Fruit fly (Drosophila melanogaster) whole organism, embryonic: ENCODE data around the gene CG42240.

Source experiments
- Atf-2 ChIP-seq: fragments of 200-800 bp; sonication (Bioruptor generic); optimal IDR thresholded peaks from 2 replicates; lab custom pipeline; 2016; ENCODE audit warnings: missing biosample characterization, missing genetic modification characterization
- CG10366 ChIP-seq: fragments of 200-800 bp; sonication (Bioruptor generic); IDR thresholded peaks from 2 replicates; pipeline ENCODE4 v1.3.6; 2022; ENCODE audit warnings: missing biosample characterization, missing genetic modification characterization
- CG10979 ChIP-seq: fragments of 200-800 bp; sonication (Bioruptor generic); optimal IDR thresholded peaks from 2 replicates; lab custom pipeline; 2018; ENCODE audit warnings: missing biosample characterization, mild to moderate bottlenecking, missing genetic modification characterization, moderate library complexity
- CG13894 ChIP-seq: fragments of 200-800 bp; sonication (Bioruptor generic); optimal IDR thresholded peaks from 3 replicates; lab custom pipeline; 2018; ENCODE audit warnings: missing biosample characterization, mild to moderate bottlenecking, missing genetic modification characterization, moderate library complexity
- CG14965 ChIP-seq: fragments of 200-800 bp; sonication (Bioruptor generic); optimal IDR thresholded peaks from 2 replicates; lab custom pipeline; 2016; ENCODE audit warnings: missing biosample characterization, missing genetic modification characterization, borderline replicate concordance
- CG18599 ChIP-seq: fragments of 200-800 bp; sonication (Bioruptor generic); optimal IDR thresholded peaks from 3 replicates; lab custom pipeline; 2017; ENCODE audit warnings: missing biosample characterization, missing genetic modification characterization, mild to moderate bottlenecking, moderate library complexity, missing genetic modification reagents
- CG2120 ChIP-seq: fragments of 200-800 bp; sonication (Bioruptor generic); optimal IDR thresholded peaks from 3 replicates; lab custom pipeline; 2016; ENCODE audit warnings: missing biosample characterization, missing genetic modification characterization
- CG31365 ChIP-seq: fragments of 200-800 bp; sonication (Bioruptor generic); optimal IDR thresholded peaks from 2 replicates; lab custom pipeline; 2018; ENCODE audit warnings: missing biosample characterization, mild to moderate bottlenecking, missing genetic modification characterization
- CG31441 ChIP-seq: fragments of 200-800 bp; sonication (Bioruptor generic); IDR thresholded peaks from 2 replicates; pipeline ENCODE4 v1.3.6; 2022; ENCODE audit warnings: missing biosample characterization, missing genetic modification characterization
- CG32772 ChIP-seq: fragments of 200-800 bp; sonication (Bioruptor generic); IDR thresholded peaks from 2 replicates; pipeline ENCODE4 v1.3.6; 2022; ENCODE audit warnings: missing biosample characterization, missing genetic modification characterization
- CG3281 ChIP-seq: fragments of 200-800 bp; sonication (Bioruptor generic); optimal IDR thresholded peaks from 3 replicates; lab custom pipeline; 2017; ENCODE audit warnings: missing biosample characterization, mild to moderate bottlenecking, missing genetic modification characterization
- CG43689 ChIP-seq: fragments of 200-800 bp; sonication (Bioruptor generic); IDR thresholded peaks from 2 replicates; pipeline ENCODE4 v1.3.6; 2022; ENCODE audit warnings: missing biosample characterization, missing genetic modification characterization
- CG6654 ChIP-seq: fragments of 200-800 bp; sonication (Bioruptor generic); optimal IDR thresholded peaks from 2 replicates; lab custom pipeline; 2017; ENCODE audit warnings: missing biosample characterization, mild to moderate bottlenecking, missing genetic modification characterization
- CG6791 ChIP-seq: fragments of 200-800 bp; sonication (Bioruptor generic); IDR thresholded peaks from 3 replicates; pipeline ENCODE4 v1.3.6; 2022; ENCODE audit warnings: missing biosample characterization, missing genetic modification characterization; ENCODE audit not compliant: partially characterized antibody
- CG8944 ChIP-seq: fragments of 200-800 bp; sonication (Bioruptor generic); optimal IDR thresholded peaks from 3 replicates; lab custom pipeline; 2016; ENCODE audit warnings: missing biosample characterization, missing genetic modification characterization
- D19A ChIP-seq: fragments of 200-800 bp; optimal IDR thresholded peaks from 3 replicates; lab custom pipeline; 2019; ENCODE audit warnings: missing biosample characterization, mild to moderate bottlenecking, missing genetic modification characterization, moderate library complexity
- Dbx ChIP-seq: fragments of 200-800 bp; sonication (Bioruptor generic); IDR thresholded peaks from 3 replicates; pipeline ENCODE4 v1.3.6; 2022; ENCODE audit warnings: missing biosample characterization, missing genetic modification characterization
- Dek ChIP-seq: fragments of 200-800 bp; sonication (Bioruptor generic); optimal IDR thresholded peaks from 3 replicates; lab custom pipeline; 2019; ENCODE audit warnings: missing biosample characterization, mild to moderate bottlenecking, missing genetic modification characterization, moderate library complexity
- Eip74EF ChIP-seq, 2 experiments: fragments of 200-800 bp in 1 of 2; fragments of >200 bp in 1 of 2; sonication (Bioruptor generic) in 1 of 2; optimal IDR thresholded peaks; 2 replicates each; lab custom pipeline; 2017 to 2019; ENCODE audit warnings: missing biosample characterization in 2 of 2, missing genetic modification characterization in 2 of 2, mild to moderate bottlenecking in 1 of 2, moderate library complexity in 1 of 2
- Ets65A ChIP-seq: fragments of 200-800 bp; sonication (Bioruptor generic); peaks from one replicate; lab custom pipeline; 2016; ENCODE audit warnings: missing biosample characterization, missing genetic modification characterization
- HmgD ChIP-seq: fragments of 200-800 bp; sonication (Bioruptor generic); optimal IDR thresholded peaks from 3 replicates; lab custom pipeline; 2016; ENCODE audit warnings: missing biosample characterization, missing genetic modification characterization
- Lim3 ChIP-seq: fragments of 200-800 bp; sonication (Bioruptor generic); IDR thresholded peaks from 2 replicates; pipeline ENCODE4 v1.3.6; 2022; ENCODE audit warnings: missing biosample characterization, missing genetic modification characterization
- MTF-1 ChIP-seq: fragments of 200-800 bp; sonication (Bioruptor generic); optimal IDR thresholded peaks from 2 replicates; lab custom pipeline; 2018; ENCODE audit warnings: missing biosample characterization, mild to moderate bottlenecking, missing genetic modification characterization, borderline replicate concordance
- Poxn ChIP-seq: fragments of 200-800 bp; sonication (Bioruptor generic); IDR thresholded peaks from 2 replicates; pipeline ENCODE4 v1.3.6; 2022; ENCODE audit warnings: missing biosample characterization, missing genetic modification characterization
- Scr ChIP-seq: fragments of 200-800 bp; sonication (Bioruptor generic); IDR thresholded peaks from 2 replicates; pipeline ENCODE4 v1.3.6; 2022; ENCODE audit warnings: missing biosample characterization, missing genetic modification characterization; ENCODE audit not compliant: partially characterized antibody
- TFAM ChIP-seq: fragments of 200-800 bp; sonication (Bioruptor generic); optimal IDR thresholded peaks from 2 replicates; lab custom pipeline; 2017; ENCODE audit warnings: missing biosample characterization, missing genetic modification characterization, inconsistent platforms
- YL-1 ChIP-seq: fragments of 200-800 bp; sonication (Bioruptor generic); optimal IDR thresholded peaks from 3 replicates; lab custom pipeline; 2017; ENCODE audit warnings: missing biosample characterization, mild to moderate bottlenecking, missing genetic modification characterization
- dmrt99B ChIP-seq: fragments of 200-800 bp; sonication (Bioruptor generic); optimal IDR thresholded peaks from 2 replicates; lab custom pipeline; 2018; ENCODE audit warnings: missing biosample characterization, mild to moderate bottlenecking, missing genetic modification characterization, moderate library complexity
- eve ChIP-seq, 2 experiments: fragments of >200 bp; optimal IDR thresholded peaks; 2 replicates each; lab custom pipeline; 2017; ENCODE audit warnings: missing biosample characterization in 2 of 2, missing genetic modification characterization in 2 of 2
- fd96Cb ChIP-seq: fragments of 200-800 bp; sonication (Bioruptor generic); optimal IDR thresholded peaks from 2 replicates; lab custom pipeline; 2018; ENCODE audit warnings: missing biosample characterization, mild to moderate bottlenecking, missing genetic modification characterization, moderate library complexity
- gce ChIP-seq: fragments of 200-800 bp; sonication (Bioruptor generic); IDR thresholded peaks from 3 replicates; pipeline ENCODE4 v1.3.6; 2022; ENCODE audit warnings: missing biosample characterization, missing genetic modification characterization
- grn ChIP-seq: fragments of 200-800 bp; sonication (Bioruptor generic); optimal IDR thresholded peaks from 3 replicates; lab custom pipeline; 2017; ENCODE audit warnings: missing biosample characterization, missing genetic modification characterization
- gsb ChIP-seq: fragments of 200-800 bp; sonication (Bioruptor generic); IDR thresholded peaks from 2 replicates; pipeline ENCODE4 v1.3.6; 2022; ENCODE audit warnings: missing biosample characterization, missing genetic modification characterization
- jing ChIP-seq: fragments of 200-800 bp; sonication (Bioruptor generic); optimal IDR thresholded peaks from 2 replicates; lab custom pipeline; 2018; ENCODE audit warnings: missing biosample characterization, mild to moderate bottlenecking, missing genetic modification characterization
- lab ChIP-seq: fragments of 200-800 bp; sonication (Bioruptor generic); optimal IDR thresholded peaks from 3 replicates; lab custom pipeline; 2017; ENCODE audit warnings: missing biosample characterization, missing genetic modification characterization, mild to moderate bottlenecking, moderate library complexity, missing genetic modification reagents
- nmo ChIP-seq: fragments of 200-800 bp; sonication (Bioruptor generic); optimal IDR thresholded peaks from 2 replicates; lab custom pipeline; 2018; ENCODE audit warnings: missing biosample characterization, mild to moderate bottlenecking, missing genetic modification characterization, moderate library complexity
- pan ChIP-seq, 4 experiments: fragments of >200 bp in 3 of 4; fragments of 200-800 bp in 1 of 4; sonication (Bioruptor generic) in 1 of 4; optimal IDR thresholded peaks in 3 of 4; IDR thresholded peaks in 1 of 4; 2 replicates each; pipeline versions ENCODE4 v1.3.6 to Lab custom; 2017 to 2022; ENCODE audit warnings: missing biosample characterization in 2 of 4, missing genetic modification characterization in 2 of 4, mixed read lengths in 1 of 4
- sens ChIP-seq: fragments of 200-800 bp; sonication (Bioruptor generic); peaks from one replicate; lab custom pipeline; 2016; ENCODE audit warnings: missing biosample characterization, missing genetic modification characterization
- sim ChIP-seq: fragments of 200-800 bp; sonication (Bioruptor generic); IDR thresholded peaks from 2 replicates; pipeline ENCODE4 v1.3.6; 2022; ENCODE audit warnings: missing biosample characterization, missing genetic modification characterization
- so ChIP-seq: fragments of 200-800 bp; sonication (Bioruptor generic); IDR thresholded peaks from 3 replicates; pipeline ENCODE4 v1.3.6; 2022; ENCODE audit warnings: missing biosample characterization, missing genetic modification characterization
- stc ChIP-seq: fragments of 200-800 bp; sonication (Bioruptor generic); IDR thresholded peaks from 2 replicates; pipeline ENCODE4 v1.3.6; 2022; ENCODE audit warnings: missing biosample characterization, missing genetic modification characterization
- tgo ChIP-seq: fragments of 200-800 bp; sonication (Bioruptor generic); IDR thresholded peaks from 3 replicates; pipeline ENCODE4 v1.3.6; 2022; ENCODE audit warnings: missing biosample characterization, missing genetic modification characterization
- tll ChIP-seq, 2 experiments: fragments of 200-800 bp in 1 of 2; fragments of >200 bp in 1 of 2; sonication (Bioruptor generic) in 1 of 2; optimal IDR thresholded peaks; 2 replicates each; lab custom pipeline; 2017 to 2019; ENCODE audit warnings: missing biosample characterization in 2 of 2, missing genetic modification characterization in 2 of 2, mild to moderate bottlenecking in 1 of 2, moderate library complexity in 1 of 2
- unpg ChIP-seq: fragments of 200-800 bp; sonication (Bioruptor generic); optimal IDR thresholded peaks from 3 replicates; lab custom pipeline; 2018; ENCODE audit warnings: missing biosample characterization, mild to moderate bottlenecking, missing genetic modification characterization, moderate library complexity

CG42240 gene

dm6 chrX:6376748-6377147 lies 46.1 kb downstream of the CG42240 start (continued):
- peak; percentile 26; the same call in 1 of the 3 replicates for TF ChIP-seq tgo (GFP tag; lab: Robert Waterston, UW)
- peak; percentile 12 for TF ChIP-seq CG3281 (GFP tag; lab: Kevin White, UChicago)
- TF ChIP-seq CG31441 (GFP tag; lab: Robert Waterston, UW) = no peak
- TF ChIP-seq TFAM (GFP tag; lab: Kevin White, UChicago) = no peak
- TF ChIP-seq D19A (tag; lab: Kevin White, UChicago) = no peak
- no peak for TF ChIP-seq gce (GFP tag; lab: Robert Waterston, UW)
- TF ChIP-seq eve (GFP tag; optimal IDR thresholded peaks at IDR 0.05; lab: Kevin White, UChicago) = no peak
- TF ChIP-seq Eip74EF (GFP tag; optimal IDR thresholded peaks at IDR 0.05; lab: Kevin White, UChicago) = no peak
- TF ChIP-seq lab (GFP tag; lab: Kevin White, UChicago) = peak; percentile 49
- no peak for TF ChIP-seq pan (optimal IDR thresholded peaks at IDR 0.05; lab: Kevin White, UChicago)
- TF ChIP-seq pan (GFP tag; optimal IDR thresholded peaks at IDR 0.05 in 1 of 2, IDR thresholded peaks at IDR 0.05 in 1 of 2) = no peak
- TF ChIP-seq CG43689 (GFP tag; lab: Robert Waterston, UW) = no peak
- no peak for TF ChIP-seq CG32772 (GFP tag; lab: Robert Waterston, UW)
- TF ChIP-seq CG2120 = peak; percentile 51
- TF ChIP-seq CG31365 (tag; lab: Kevin White, UChicago) = no peak
- TF ChIP-seq sens (GFP tag; lab: Kevin White, UChicago) = peak; percentile 45
- TF ChIP-seq MTF-1 (GFP tag; lab: Kevin White, UChicago) = no peak
- no peak for TF ChIP-seq YL-1 (GFP tag; lab: Kevin White, UChicago)
- TF ChIP-seq so = no peak
- TF ChIP-seq tll (GFP tag; optimal IDR thresholded peaks at IDR 0.05; lab: Kevin White, UChicago) = no peak
- peak; percentile 11 for TF ChIP-seq fd96Cb (tag; lab: Kevin White, UChicago)
- TF ChIP-seq Dek (tag; lab: Kevin White, UChicago) = no peak
- TF ChIP-seq sim (GFP tag; lab: Robert Waterston, UW) = no peak
- TF ChIP-seq CG6791 (GFP tag; lab: Robert Waterston, UW) = no peak
- TF ChIP-seq stc = 0 out of 2 replicates have a peak, but pooled peaks have one; percentile 14
- no peak for TF ChIP-seq CG6654 (GFP tag; lab: Kevin White, UChicago)
- no peak for TF ChIP-seq Ets65A (GFP tag; lab: Kevin White, UChicago)
- TF ChIP-seq CG13894 (tag; lab: Kevin White, UChicago) = no peak
- TF ChIP-seq nmo (GFP tag; lab: Kevin White, UChicago) = peak; percentile 27
- TF ChIP-seq CG14965 = no peak
- TF ChIP-seq unpg (GFP tag; lab: Kevin White, UChicago) = no peak
- no peak for TF ChIP-seq Poxn
- no peak for TF ChIP-seq CG10979 (tag; lab: Kevin White, UChicago)
- no peak for TF ChIP-seq HmgD
- TF ChIP-seq gsb (GFP tag; lab: Robert Waterston, UW) = no peak
- TF ChIP-seq dmrt99B (tag; lab: Kevin White, UChicago) = peak; percentile 52
- peak; percentile 14 for TF ChIP-seq CG8944
- no peak for TF ChIP-seq jing (GFP tag; lab: Kevin White, UChicago)
- no peak for TF ChIP-seq CG10366 (GFP tag; lab: Robert Waterston, UW)
- no peak for TF ChIP-seq Dbx
- TF ChIP-seq Atf-2 (GFP tag; lab: Kevin White, UChicago) = no peak
- peak; percentile 50 for TF ChIP-seq CG18599 (GFP tag; lab: Kevin White, UChicago)
- no peak for TF ChIP-seq Lim3
- TF ChIP-seq grn (GFP tag; lab: Kevin White, UChicago) = no peak
- TF ChIP-seq Scr = no peak
